Fruit fly (Drosophila melanogaster): ENCODE measurements around the gene CG4502.
A peak's percentile ranks its signal among the peaks of the same experiment; 100 is the strongest.

The CG4502 gene

DNA sequence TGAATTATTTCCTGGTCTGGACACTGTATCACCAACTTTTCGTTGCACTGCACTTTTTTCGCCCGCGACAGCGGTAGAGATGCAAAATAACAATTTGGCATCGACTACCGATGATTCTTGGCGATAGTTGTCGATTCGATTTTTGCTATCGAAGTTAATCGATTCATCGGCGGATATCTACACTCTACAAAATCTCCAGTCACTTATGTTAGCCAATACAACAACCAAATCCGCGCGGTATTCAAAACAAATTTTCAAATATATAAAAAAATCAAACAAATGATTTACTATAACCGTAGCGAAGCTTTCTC, at the start of gene CG4502 (continued):
- TF ChIP-seq D (optimal IDR thresholded peaks at IDR 0.05) (no peak), D (GFP tag; optimal IDR thresholded peaks at IDR 0.05) (no peak), jumu (GFP tag; optimal IDR thresholded peaks at IDR 0.05) (no peak), Nf-YB (GFP tag; optimal IDR thresholded peaks at IDR 0.05) (no peak), knrl (GFP tag; IDR thresholded peaks at IDR 0.05; ENCODE audit: partially characterized antibody) (peak; percentile 99), GATAe (GFP tag; conservative IDR thresholded peaks at IDR 0.05) (peak; percentile 79), al (GFP tag; IDR thresholded peaks at IDR 0.05) (no peak), CG13775 (GFP tag; optimal IDR thresholded peaks at IDR 0.05) (no peak), NC2α (GFP tag; optimal IDR thresholded peaks at IDR 0.05) (no peak), odd (GFP tag; optimal IDR thresholded peaks at IDR 0.05) (no peak), CG18764 (GFP tag; optimal IDR thresholded peaks at IDR 0.05) (no peak), stc (GFP tag; IDR thresholded peaks at IDR 0.05) (no peak), ato (GFP tag; IDR thresholded peaks at IDR 0.05; ENCODE audit: partially characterized antibody) (peak; percentile 99), dan (GFP tag; IDR thresholded peaks at IDR 0.05) (no peak), Fer1 (GFP tag; optimal IDR thresholded peaks at IDR 0.05) (peak; percentile 42), unpg (GFP tag; optimal IDR thresholded peaks at IDR 0.05) (peak; percentile 6), sug (tag; optimal IDR thresholded peaks at IDR 0.05) (peak; percentile 62), Atf3 (GFP tag; optimal IDR thresholded peaks at IDR 0.05) (no peak), ash1 (GFP tag; optimal IDR thresholded peaks at IDR 0.05) (no peak), CG34224 (GFP tag; IDR thresholded peaks at IDR 0.05; ENCODE audit: partially characterized antibody) (peak; percentile 100), CG13424 (tag; optimal IDR thresholded peaks at IDR 0.05) (peak; percentile 20), CG11093 (GFP tag; IDR thresholded peaks at IDR 0.05) (no peak), ken (GFP tag; IDR thresholded peaks at IDR 0.05) (no peak), fd102C (GFP tag; optimal IDR thresholded peaks at IDR 0.05) (no peak), CG30403 (GFP tag; optimal IDR thresholded peaks at IDR 0.05) (no peak), CG15011 (GFP tag; optimal IDR thresholded peaks at IDR 0.05) (no peak), CG5245 (GFP tag; optimal IDR thresholded peaks at IDR 0.05) (no peak), sr (GFP tag; IDR thresholded peaks at IDR 0.05) (no peak), stwl (tag; optimal IDR thresholded peaks at IDR 0.05) (peak; percentile 98), CG18476 (GFP tag; optimal IDR thresholded peaks at IDR 0.05) (no peak), CG33557 (GFP tag; optimal IDR thresholded peaks at IDR 0.05) (no peak), CG4730 (GFP tag; IDR thresholded peaks at IDR 0.05) (no peak)

DNA sequence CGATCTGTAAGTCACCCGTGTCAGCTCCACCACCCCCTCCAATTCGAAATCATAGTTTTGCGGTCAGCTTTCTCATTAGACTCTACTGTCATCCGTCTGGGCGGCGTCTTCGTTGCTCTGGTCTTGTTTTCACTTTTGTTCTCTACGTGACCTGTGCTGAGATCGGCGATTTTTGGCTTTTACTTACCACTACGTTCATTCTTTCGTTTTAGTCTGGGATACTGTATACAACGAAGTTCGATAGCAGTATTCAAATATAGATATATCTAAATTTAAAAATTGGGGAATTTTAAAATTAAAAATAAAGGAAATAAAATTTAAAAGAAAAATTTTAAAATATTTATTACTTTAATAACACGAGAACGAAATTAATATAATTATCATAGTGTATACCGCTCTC, 48.8 kb upstream of the CG4502 start, which contains the start of gene CG13786:
CG13786 (minus strand) TSS at position 101 of the 400 bp plus-strand sequence.
- TF ChIP-seq h (optimal IDR thresholded peaks at IDR 0.05) (no peak), Pdp1 (GFP tag; optimal IDR thresholded peaks at IDR 0.05) (no peak), E2f2 (GFP tag; IDR thresholded peaks at IDR 0.05) (no peak), CG7987 (GFP tag; optimal IDR thresholded peaks at IDR 0.05) (no peak), ato (GFP tag; IDR thresholded peaks at IDR 0.05; ENCODE audit: partially characterized antibody) (no peak), Doc2 (GFP tag; IDR thresholded peaks at IDR 0.05) (0 out of 2 replicates have a peak, but pooled peaks have one; percentile 22), CG8944 (GFP tag; optimal IDR thresholded peaks at IDR 0.05) (no peak), CkIIα-i1 (GFP tag; IDR thresholded peaks at IDR 0.05) (no peak), CrebB (tag; optimal IDR thresholded peaks at IDR 0.05) (no peak), Camta (GFP tag; optimal IDR thresholded peaks at IDR 0.05) (no peak), Blimp-1 (GFP tag; optimal IDR thresholded peaks at IDR 0.05) (peak; percentile 68)
